Worm (Caenorhabditis elegans) whole organism, L3 larva: ENCODE data around the gene acs-10.

Source experiments
- ZK546.5 ChIP-seq: sonication (generic microtip); optimal IDR thresholded peaks from 2 replicates; lab custom pipeline; 2017; ENCODE audit warnings: missing biosample characterization, missing genetic modification characterization
- ama-1 ChIP-seq: fragments of 150-350 bp; optimal IDR thresholded peaks from 2 replicates; lab custom pipeline; 2018
- ceh-16 ChIP-seq: sonication (generic microtip); optimal IDR thresholded peaks from 2 replicates; lab custom pipeline; 2017; ENCODE audit warnings: missing biosample characterization, missing genetic modification characterization
- ceh-9 ChIP-seq: sonication (generic microtip); optimal IDR thresholded peaks from 2 replicates; lab custom pipeline; 2018; ENCODE audit warnings: missing biosample characterization, missing genetic modification characterization
- daf-12 ChIP-seq: fragments of 150-350 bp; optimal IDR thresholded peaks from 2 replicates; lab custom pipeline; 2014; ENCODE audit warnings: missing biosample characterization, missing genetic modification reagents, missing genetic modification characterization
- egl-27 ChIP-seq: sonication (generic microtip); optimal IDR thresholded peaks from 4 replicates; lab custom pipeline; 2017; ENCODE audit warnings: missing biosample characterization, missing genetic modification reagents, missing genetic modification characterization
- egl-5 ChIP-seq: fragments of 150-350 bp; optimal IDR thresholded peaks from 2 replicates; lab custom pipeline; 2017; ENCODE audit warnings: missing biosample characterization, missing genetic modification reagents, missing genetic modification characterization, inconsistent platforms
- elt-2 ChIP-seq: sonication (generic microtip); optimal IDR thresholded peaks from 2 replicates; lab custom pipeline; 2016; ENCODE audit warnings: missing genetic modification reagents, mild to moderate bottlenecking, missing genetic modification characterization, missing compliant biosample characterization
- eor-1 ChIP-seq, 2 experiments: fragments of 150-350 bp; optimal IDR thresholded peaks; 2 replicates each; lab custom pipeline; 2014 to 2018; ENCODE audit warnings: missing biosample characterization in 2 of 2, missing genetic modification characterization in 2 of 2
- fkh-10 ChIP-seq: sonication (generic microtip); optimal IDR thresholded peaks from 2 replicates; lab custom pipeline; 2017; ENCODE audit warnings: missing biosample characterization, missing genetic modification reagents, missing genetic modification characterization
- fos-1 ChIP-seq: fragments of 150-350 bp; optimal IDR thresholded peaks from 2 replicates; lab custom pipeline; 2014; ENCODE audit warnings: missing biosample characterization, missing genetic modification characterization
- hmg-11 ChIP-seq: sonication (generic microtip); optimal IDR thresholded peaks from 2 replicates; lab custom pipeline; 2016; ENCODE audit warnings: missing genetic modification characterization, missing compliant biosample characterization
- jun-1 ChIP-seq: fragments of 150-350 bp; optimal IDR thresholded peaks from 2 replicates; lab custom pipeline; 2014; ENCODE audit warnings: missing biosample characterization, missing genetic modification reagents, missing genetic modification characterization
- lin-15B ChIP-seq: fragments of 150-350 bp; optimal IDR thresholded peaks from 2 replicates; lab custom pipeline; 2014; ENCODE audit warnings: missing biosample characterization, missing genetic modification characterization
- lin-39 ChIP-seq: fragments of 150-350 bp; optimal IDR thresholded peaks from 2 replicates; lab custom pipeline; 2018; ENCODE audit warnings: missing biosample characterization, missing genetic modification reagents, missing genetic modification characterization
- lsy-12 ChIP-seq: sonication (generic microtip); optimal IDR thresholded peaks from 2 replicates; lab custom pipeline; 2016; ENCODE audit warnings: mild to moderate bottlenecking, missing genetic modification characterization, missing compliant biosample characterization
- mml-1 ChIP-seq: fragments of 150-350 bp; sonication (generic microtip); optimal IDR thresholded peaks from 3 replicates; lab custom pipeline; 2014; ENCODE audit warnings: missing biosample characterization, missing genetic modification characterization
- nfya-1 ChIP-seq: sonication (generic microtip); optimal IDR thresholded peaks from 2 replicates; lab custom pipeline; 2017; ENCODE audit warnings: missing genetic modification characterization, mild to moderate bottlenecking, missing compliant biosample characterization, antibody characterized with exemption, moderate library complexity; ENCODE audit not compliant: insufficient read depth
- nhr-11 ChIP-seq: fragments of 150-350 bp; optimal IDR thresholded peaks from 2 replicates; lab custom pipeline; 2014; ENCODE audit warnings: missing biosample characterization, missing genetic modification characterization
- nhr-12 ChIP-seq: fragments of 150-350 bp; optimal IDR thresholded peaks from 2 replicates; lab custom pipeline; 2014; ENCODE audit warnings: missing biosample characterization, missing genetic modification characterization
- nhr-23 ChIP-seq: fragments of 150-350 bp; optimal IDR thresholded peaks from 2 replicates; lab custom pipeline; 2014; ENCODE audit warnings: missing biosample characterization, missing genetic modification reagents, missing genetic modification characterization
- nhr-237 ChIP-seq: fragments of 150-350 bp; optimal IDR thresholded peaks from 2 replicates; lab custom pipeline; 2014; ENCODE audit warnings: missing biosample characterization, missing genetic modification characterization
- nhr-25 ChIP-seq: sonication (generic microtip); optimal IDR thresholded peaks from 2 replicates; lab custom pipeline; 2017; ENCODE audit warnings: missing biosample characterization, missing genetic modification characterization
- nhr-67 ChIP-seq: fragments of 150-350 bp; optimal IDR thresholded peaks from 2 replicates; lab custom pipeline; 2014; ENCODE audit warnings: missing biosample characterization, missing genetic modification characterization
- nhr-76 ChIP-seq: fragments of 150-350 bp; sonication (generic microtip); optimal IDR thresholded peaks from 5 replicates; lab custom pipeline; 2014; ENCODE audit warnings: missing biosample characterization, missing genetic modification characterization
- nhr-77 ChIP-seq: fragments of 150-350 bp; optimal IDR thresholded peaks from 2 replicates; lab custom pipeline; 2014; ENCODE audit warnings: missing biosample characterization, missing genetic modification characterization
- pha-4 ChIP-seq: fragments of 150-350 bp; optimal IDR thresholded peaks from 2 replicates; lab custom pipeline; 2014; ENCODE audit warnings: missing biosample characterization, missing genetic modification reagents, missing genetic modification characterization
- pqm-1 ChIP-seq: fragments of 150-350 bp; optimal IDR thresholded peaks from 2 replicates; lab custom pipeline; 2017; ENCODE audit warnings: missing biosample characterization, missing genetic modification characterization, inconsistent platforms
- sea-2 ChIP-seq: fragments of 150-350 bp; sonication (generic microtip); optimal IDR thresholded peaks from 4 replicates; lab custom pipeline; 2014; ENCODE audit warnings: missing biosample characterization, missing genetic modification reagents, missing genetic modification characterization
- snpc-4 ChIP-seq: fragments of 150-350 bp; optimal IDR thresholded peaks from 2 replicates; lab custom pipeline; 2014; ENCODE audit warnings: missing biosample characterization, missing genetic modification characterization
- tbx-2 ChIP-seq: sonication (generic microtip); optimal IDR thresholded peaks from 2 replicates; lab custom pipeline; 2016; ENCODE audit warnings: mild to moderate bottlenecking, missing genetic modification characterization, missing compliant biosample characterization
- unc-39 ChIP-seq: sonication (generic microtip); optimal IDR thresholded peaks from 4 replicates; lab custom pipeline; 2017; ENCODE audit warnings: missing biosample characterization, missing genetic modification characterization
- unc-62 ChIP-seq: fragments of 150-350 bp; sonication (generic microtip); optimal IDR thresholded peaks from 4 replicates; lab custom pipeline; 2014; ENCODE audit warnings: missing biosample characterization, missing genetic modification reagents, missing genetic modification characterization
- zag-1 ChIP-seq: fragments of 150-350 bp; optimal IDR thresholded peaks from 2 replicates; lab custom pipeline; 2014; ENCODE audit warnings: missing biosample characterization, missing genetic modification characterization

Gene acs-10

ce11 chrV:14120674-14121073, 25.6 kb upstream of the acs-10 start:
- no peak for TF ChIP-seq ceh-9 (tag; lab: Kevin White, UChicago)
- TF ChIP-seq egl-27 (tag; lab: Kevin White, UChicago), result no peak
- no peak for TF ChIP-seq nhr-77 (tag; lab: Kevin White, UChicago)
- no peak for TF ChIP-seq zag-1 (tag; lab: Kevin White, UChicago)
- no peak for TF ChIP-seq nhr-67 (tag; lab: Kevin White, UChicago)
- TF ChIP-seq snpc-4, result no peak
- no peak for TF ChIP-seq nhr-237
- TF ChIP-seq fkh-10 (GFP tag; lab: Kevin White, UChicago), result no peak
- TF ChIP-seq nhr-23 (tag; lab: Kevin White, UChicago), result no peak
- no peak for TF ChIP-seq lin-15B (tag; lab: Kevin White, UChicago)
- TF ChIP-seq eor-1 (tag; optimal IDR thresholded peaks at IDR 0.05; lab: Kevin White, UChicago), result no peak
- TF ChIP-seq mml-1 (tag; lab: Kevin White, UChicago), result no peak
- TF ChIP-seq nfya-1 (tag; lab: Kevin White, UChicago), result no peak
- no peak for TF ChIP-seq hmg-11 (tag; lab: Kevin White, UChicago)
- TF ChIP-seq tbx-2 (tag; lab: Kevin White, UChicago), result no peak
- no peak for TF ChIP-seq unc-62 (GFP tag; lab: Kevin White, UChicago)
- TF ChIP-seq ceh-16, result no peak

ce11 chrV:14123176-14123575, 23.1 kb upstream of the acs-10 start:
- TF ChIP-seq nhr-25 (tag; lab: Kevin White, UChicago), result no peak
- TF ChIP-seq eor-1 (tag; optimal IDR thresholded peaks at IDR 0.05; lab: Kevin White, UChicago), result no peak
- no peak for TF ChIP-seq mml-1 (tag; lab: Kevin White, UChicago)
- TF ChIP-seq lin-15B (tag; lab: Kevin White, UChicago), result no peak
- no peak for TF ChIP-seq fos-1
- TF ChIP-seq, all 47 proteins: peak for 0

ce11 chrV:14126341-14126924, 19.9 kb upstream of the acs-10 start:
- TF ChIP-seq ama-1, result no peak
- peak; percentile 13 for TF ChIP-seq hmg-11 (tag; lab: Kevin White, UChicago)
- peak; percentile 27 for TF ChIP-seq lin-39 (tag; lab: Kevin White, UChicago)

- TF ChIP-seq nhr-237, result no peak
- TF ChIP-seq lin-39 (tag; lab: Kevin White, UChicago), result no peak
- TF ChIP-seq pha-4 (tag; lab: Kevin White, UChicago), result peak; percentile 72
- peak; percentile 47 for TF ChIP-seq elt-2 (tag; lab: Kevin White, UChicago)
- TF ChIP-seq fos-1, result no peak
- TF ChIP-seq jun-1 (tag; lab: Kevin White, UChicago), result no peak
- TF ChIP-seq unc-39 (tag; lab: Kevin White, UChicago), result no peak
- TF ChIP-seq nhr-12 (tag; lab: Kevin White, UChicago), result no peak
- TF ChIP-seq pqm-1 (tag; lab: Kevin White, UChicago), result no peak
- no peak for TF ChIP-seq egl-5
- no peak for TF ChIP-seq lsy-12 (tag; lab: Kevin White, UChicago)
- no peak for TF ChIP-seq nhr-77 (tag; lab: Kevin White, UChicago)
- TF ChIP-seq hmg-11 (tag; lab: Kevin White, UChicago), result no peak
- TF ChIP-seq sea-2 (GFP tag; lab: Kevin White, UChicago), result no peak
Measured at ce11 chrV:14127834-14128233, 18.5 kb upstream of the acs-10 start.

- TF ChIP-seq nhr-23 (tag; lab: Kevin White, UChicago) (no peak), hmg-11 (tag; lab: Kevin White, UChicago) (no peak), jun-1 (tag; lab: Kevin White, UChicago) (no peak), nhr-76 (tag; lab: Kevin White, UChicago) (no peak), nhr-11 (no peak), daf-12 (tag; lab: Kevin White, UChicago) (no peak), ceh-16 (no peak), pha-4 (tag; lab: Kevin White, UChicago) (no peak), zag-1 (tag; lab: Kevin White, UChicago) (no peak), ZK546.5 (tag; lab: Kevin White, UChicago) (no peak), egl-5 (no peak), eor-1 (tag; optimal IDR thresholded peaks at IDR 0.05; lab: Kevin White, UChicago) (no peak), ama-1 (no peak), sea-2 (GFP tag; lab: Kevin White, UChicago) (no peak), nhr-67 (tag; lab: Kevin White, UChicago) (no peak)
Measured at ce11 chrV:14128858-14129257, 17.4 kb upstream of the acs-10 start.
